Fruit fly (Drosophila melanogaster): ENCODE data around the gene CycG.

- TF ChIP-seq Sin3A (optimal IDR thresholded peaks at IDR 0.05), result no peak
- no peak for TF ChIP-seq psq (optimal IDR thresholded peaks at IDR 0.05)
- no peak for TF ChIP-seq Myc (optimal IDR thresholded peaks at IDR 0.05)
Observed at dm6 chr3R:31632316-31632715, 19.9 kb upstream of the CycG start.

All from Kc167 (cell line).